Fruit fly (Drosophila melanogaster) whole organism, prepupa: Measurements from ENCODE around the gene dsf.

Experiments used
- Blimp-1 ChIP-seq: fragments of 200-800 bp; sonication (Bioruptor generic); optimal IDR thresholded peaks from 3 replicates; lab custom pipeline; 2017; ENCODE audit warnings: missing biosample characterization, missing genetic modification characterization, mild to moderate bottlenecking, moderate library complexity, missing genetic modification reagents
- CG11902 ChIP-seq: fragments of 200-800 bp; sonication (Bioruptor generic); optimal IDR thresholded peaks from 3 replicates; lab custom pipeline; 2016; ENCODE audit warnings: missing biosample characterization, missing genetic modification characterization
- CG15336 ChIP-seq: fragments of 200-800 bp; sonication (Bioruptor generic); IDR thresholded peaks from 2 replicates; pipeline ENCODE4 v1.3.6; 2022; ENCODE audit warnings: missing biosample characterization, missing genetic modification characterization
- CG16779 ChIP-seq: fragments of 200-800 bp; sonication (Bioruptor generic); optimal IDR thresholded peaks from 3 replicates; lab custom pipeline; 2017; ENCODE audit warnings: missing biosample characterization, mild to moderate bottlenecking, missing genetic modification characterization
- CG3032 ChIP-seq: fragments of 200-800 bp; optimal IDR thresholded peaks from 2 replicates; lab custom pipeline; 2019; ENCODE audit warnings: missing biosample characterization, mild to moderate bottlenecking, missing genetic modification characterization, moderate library complexity
- CG32006 ChIP-seq: fragments of 200-800 bp; sonication (Bioruptor generic); optimal IDR thresholded peaks from 3 replicates; lab custom pipeline; 2017; ENCODE audit warnings: missing biosample characterization, mild to moderate bottlenecking, missing genetic modification characterization
- CG3919 ChIP-seq: fragments of 200-800 bp; sonication (Bioruptor generic); optimal IDR thresholded peaks from 3 replicates; lab custom pipeline; 2016; ENCODE audit warnings: missing biosample characterization, missing genetic modification characterization
- CG6276 ChIP-seq: fragments of 200-800 bp; sonication (Bioruptor generic); optimal IDR thresholded peaks from 2 replicates; lab custom pipeline; 2017; ENCODE audit warnings: missing biosample characterization, mild to moderate bottlenecking, missing genetic modification characterization
- CG7368 ChIP-seq: fragments of 200-800 bp; sonication (Bioruptor generic); optimal IDR thresholded peaks from 3 replicates; lab custom pipeline; 2016; ENCODE audit warnings: missing biosample characterization, missing genetic modification characterization
- CG8119 ChIP-seq: fragments of 200-800 bp; sonication (Bioruptor generic); IDR thresholded peaks from 3 replicates; pipeline ENCODE4 v1.3.6; 2022; ENCODE audit warnings: missing biosample characterization, missing genetic modification characterization
- CG8319 ChIP-seq: fragments of 200-800 bp; sonication (Bioruptor generic); optimal IDR thresholded peaks from 3 replicates; lab custom pipeline; 2016; ENCODE audit warnings: missing biosample characterization, missing genetic modification characterization
- CG9139 ChIP-seq: fragments of 200-800 bp; sonication (Bioruptor generic); optimal IDR thresholded peaks from 3 replicates; lab custom pipeline; 2017; ENCODE audit warnings: missing biosample characterization, mild to moderate bottlenecking, missing genetic modification characterization
- Eip75B ChIP-seq: fragments of 200-800 bp; sonication (Bioruptor generic); optimal IDR thresholded peaks from 3 replicates; lab custom pipeline; 2016; ENCODE audit warnings: missing biosample characterization, missing genetic modification characterization
- Eip78C ChIP-seq: fragments of 200-800 bp; sonication (Bioruptor generic); peaks from one replicate; lab custom pipeline; 2016; ENCODE audit warnings: missing biosample characterization, missing genetic modification characterization
- Ets21C ChIP-seq: fragments of 200-800 bp; sonication (Bioruptor generic); optimal IDR thresholded peaks from 3 replicates; lab custom pipeline; 2016; ENCODE audit warnings: missing biosample characterization, missing genetic modification characterization
- Gug ChIP-seq: fragments of 200-800 bp; sonication (Bioruptor generic); IDR thresholded peaks from 2 replicates; pipeline ENCODE4 v1.3.6; 2022; ENCODE audit warnings: missing biosample characterization, missing genetic modification characterization
- Hr39 ChIP-seq: fragments of 200-800 bp; sonication (Bioruptor generic); optimal IDR thresholded peaks from 2 replicates; lab custom pipeline; 2016; ENCODE audit warnings: missing biosample characterization, missing genetic modification characterization
- Hr4 ChIP-seq: fragments of 200-800 bp; sonication (Bioruptor generic); optimal IDR thresholded peaks from 3 replicates; lab custom pipeline; 2016; ENCODE audit warnings: missing biosample characterization, missing genetic modification characterization
- Lpt ChIP-seq: fragments of 200-800 bp; sonication (Bioruptor generic); optimal IDR thresholded peaks from 3 replicates; lab custom pipeline; 2016; ENCODE audit warnings: missing biosample characterization, missing genetic modification characterization
- Met ChIP-seq: fragments of 200-800 bp; sonication (Bioruptor generic); optimal IDR thresholded peaks from 3 replicates; lab custom pipeline; 2016; ENCODE audit warnings: missing biosample characterization, missing genetic modification characterization
- OdsH ChIP-seq: fragments of 200-800 bp; sonication (Bioruptor generic); optimal IDR thresholded peaks from 3 replicates; lab custom pipeline; 2016; ENCODE audit warnings: missing biosample characterization, missing genetic modification characterization
- Sox14 ChIP-seq: fragments of 200-800 bp; sonication (Bioruptor generic); optimal IDR thresholded peaks from 3 replicates; lab custom pipeline; 2016; ENCODE audit warnings: missing biosample characterization, missing genetic modification characterization
- achi ChIP-seq: fragments of 200-800 bp; sonication (Bioruptor generic); optimal IDR thresholded peaks from 3 replicates; lab custom pipeline; 2016; ENCODE audit warnings: missing biosample characterization, missing genetic modification characterization
- acj6 ChIP-seq: fragments of 200-800 bp; sonication (Bioruptor generic); optimal IDR thresholded peaks from 3 replicates; lab custom pipeline; 2016; ENCODE audit warnings: missing biosample characterization, missing genetic modification characterization
- cyc ChIP-seq: fragments of 200-800 bp; sonication (Bioruptor generic); optimal IDR thresholded peaks from 3 replicates; lab custom pipeline; 2016; ENCODE audit warnings: missing biosample characterization, missing genetic modification characterization
- dac ChIP-seq: fragments of 200-800 bp; sonication (Bioruptor generic); optimal IDR thresholded peaks from 2 replicates; lab custom pipeline; 2017; ENCODE audit warnings: missing biosample characterization, mild to moderate bottlenecking, missing genetic modification characterization
- eg ChIP-seq: fragments of 200-800 bp; sonication (Bioruptor generic); IDR thresholded peaks from 3 replicates; pipeline ENCODE4 v1.3.6; 2022; ENCODE audit warnings: missing biosample characterization, missing genetic modification characterization
- esn ChIP-seq: fragments of 200-800 bp; sonication (Bioruptor generic); optimal IDR thresholded peaks from 2 replicates; lab custom pipeline; 2016; ENCODE audit warnings: missing biosample characterization, mild to moderate bottlenecking, missing genetic modification characterization, moderate library complexity
- fd59A ChIP-seq: fragments of 200-800 bp; sonication (Bioruptor generic); optimal IDR thresholded peaks from 2 replicates; lab custom pipeline; 2017; ENCODE audit warnings: missing biosample characterization, mild to moderate bottlenecking, missing genetic modification characterization, missing genetic modification reagents
- fkh ChIP-seq: fragments of 200-800 bp; sonication (Bioruptor generic); optimal IDR thresholded peaks from 3 replicates; lab custom pipeline; 2017; ENCODE audit warnings: missing biosample characterization, mild to moderate bottlenecking, missing genetic modification characterization, moderate library complexity
- pdm3 ChIP-seq: fragments of 200-800 bp; sonication (Bioruptor generic); optimal IDR thresholded peaks from 3 replicates; lab custom pipeline; 2016; ENCODE audit warnings: missing biosample characterization, missing genetic modification characterization
- salr ChIP-seq, 2 experiments: fragments of 200-800 bp; sonication (Bioruptor generic); optimal IDR thresholded peaks; 3 replicates each; lab custom pipeline; 2016 to 2018; ENCODE audit warnings: missing biosample characterization in 2 of 2, missing genetic modification characterization in 2 of 2, mild to moderate bottlenecking in 1 of 2
- ss ChIP-seq, 2 experiments: fragments of 200-800 bp; sonication (Bioruptor generic); optimal IDR thresholded peaks; 2 replicates in 1 of 2; 3 replicates in 1 of 2; lab custom pipeline; 2017 to 2018; ENCODE audit warnings: mild to moderate bottlenecking in 2 of 2, missing biosample characterization in 2 of 2, missing genetic modification characterization in 2 of 2, moderate library complexity in 1 of 2
- svp ChIP-seq: fragments of 200-800 bp; sonication (Bioruptor generic); peaks from one replicate; lab custom pipeline; 2016; ENCODE audit warnings: missing biosample characterization, missing genetic modification characterization
- topi ChIP-seq: fragments of 200-800 bp; sonication (Bioruptor generic); optimal IDR thresholded peaks from 3 replicates; lab custom pipeline; 2016; ENCODE audit warnings: missing biosample characterization, missing genetic modification characterization
- vri ChIP-seq: fragments of 200-800 bp; sonication (Bioruptor generic); optimal IDR thresholded peaks from 3 replicates; lab custom pipeline; 2016; ENCODE audit warnings: missing biosample characterization, mild to moderate bottlenecking, missing genetic modification characterization

The dsf gene

dm6 chr2L:5894533-5894932 is 31.2 kb upstream of the dsf start:
- TF ChIP-seq CG3919 (GFP tag; lab: Kevin White, UChicago) (no peak), CG11902 (no peak), esn (no peak), Sox14 (GFP tag; lab: Kevin White, UChicago) (no peak), dac (GFP tag; lab: Kevin White, UChicago) (no peak), ss (GFP tag; optimal IDR thresholded peaks at IDR 0.05; lab: Kevin White, UChicago) (no peak), Ets21C (GFP tag; lab: Kevin White, UChicago) (no peak), CG6276 (GFP tag; lab: Kevin White, UChicago) (no peak), CG32006 (no peak), CG7368 (no peak), cyc (GFP tag; lab: Kevin White, UChicago) (no peak)
- TF ChIP-seq, all 60 proteins: peak for 0

DNA sequence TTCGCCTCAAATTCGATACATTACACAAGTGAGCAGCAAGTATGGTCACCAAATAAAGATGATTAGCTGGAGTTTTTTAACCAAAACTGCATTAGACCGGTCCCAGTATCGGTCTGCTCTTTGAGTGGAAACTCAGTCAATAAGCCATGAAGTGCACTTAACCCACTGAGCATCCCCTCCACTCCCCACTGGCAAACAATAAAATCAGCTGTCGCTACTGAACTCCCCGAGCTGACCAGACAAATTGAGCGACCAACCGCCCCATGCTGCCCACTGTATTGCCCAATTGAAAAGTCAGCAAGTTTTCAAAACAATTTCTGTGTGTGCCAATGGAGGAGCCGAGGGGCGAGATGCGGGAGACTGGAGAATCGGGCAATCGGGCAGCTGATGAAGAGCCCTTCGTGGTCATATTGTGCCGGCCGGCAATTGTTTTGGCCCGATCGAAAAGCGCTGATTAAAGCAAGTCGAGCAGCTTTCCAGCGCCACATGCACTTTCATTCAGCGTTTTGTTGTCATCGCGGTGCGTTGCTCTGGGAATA is 26.5 kb upstream of the dsf start:
- no peak for TF ChIP-seq svp (GFP tag; lab: Kevin White, UChicago)
- TF ChIP-seq ss (GFP tag; optimal IDR thresholded peaks at IDR 0.05; lab: Kevin White, UChicago), result no peak
- no peak for TF ChIP-seq salr (GFP tag; optimal IDR thresholded peaks at IDR 0.05; lab: Kevin White, UChicago)
- TF ChIP-seq Eip78C (GFP tag; lab: Kevin White, UChicago), result peak; percentile 23
- peak; percentile 11 for TF ChIP-seq Blimp-1 (GFP tag; lab: Kevin White, UChicago)
- no peak for TF ChIP-seq CG32006
- no peak for TF ChIP-seq Sox14 (GFP tag; lab: Kevin White, UChicago)
- no peak for TF ChIP-seq Met (GFP tag; lab: Kevin White, UChicago)
- TF ChIP-seq fkh (GFP tag; lab: Kevin White, UChicago), result no peak
- TF ChIP-seq CG3032 (tag; lab: Kevin White, UChicago), result no peak
- no peak for TF ChIP-seq OdsH (GFP tag; lab: Kevin White, UChicago)

dm6 chr2L:5901553-5901952 is 24.2 kb upstream of the dsf start:
- TF ChIP-seq ss (GFP tag; optimal IDR thresholded peaks at IDR 0.05; lab: Kevin White, UChicago) (no peak), CG15336 (GFP tag; lab: Robert Waterston, UW) (peak; percentile 37), pdm3 (GFP tag; lab: Kevin White, UChicago) (peak; percentile 2), CG8119 (peak; percentile 35; the same call in 1 of the 3 replicates), salr (GFP tag; optimal IDR thresholded peaks at IDR 0.05; lab: Kevin White, UChicago) (peak in 1 of 2 experiments; percentile 4), Eip75B (GFP tag; lab: Kevin White, UChicago) (no peak), Eip78C (GFP tag; lab: Kevin White, UChicago) (peak; percentile 53), CG3919 (GFP tag; lab: Kevin White, UChicago) (peak; percentile 19), Sox14 (GFP tag; lab: Kevin White, UChicago) (peak; percentile 4), dac (GFP tag; lab: Kevin White, UChicago) (no peak), Gug (GFP tag; lab: Robert Waterston, UW) (no peak), achi (GFP tag; lab: Kevin White, UChicago) (peak; percentile 23), Hr4 (GFP tag; lab: Kevin White, UChicago) (peak; percentile 12), CG16779 (tag; lab: Kevin White, UChicago) (no peak), CG8319 (GFP tag; lab: Kevin White, UChicago) (no peak), Lpt (GFP tag; lab: Kevin White, UChicago) (no peak), CG6276 (GFP tag; lab: Kevin White, UChicago) (peak; percentile 22), eg (peak; percentile 39; the same call in 1 of the 3 replicates), CG32006 (peak; percentile 54)

DNA sequence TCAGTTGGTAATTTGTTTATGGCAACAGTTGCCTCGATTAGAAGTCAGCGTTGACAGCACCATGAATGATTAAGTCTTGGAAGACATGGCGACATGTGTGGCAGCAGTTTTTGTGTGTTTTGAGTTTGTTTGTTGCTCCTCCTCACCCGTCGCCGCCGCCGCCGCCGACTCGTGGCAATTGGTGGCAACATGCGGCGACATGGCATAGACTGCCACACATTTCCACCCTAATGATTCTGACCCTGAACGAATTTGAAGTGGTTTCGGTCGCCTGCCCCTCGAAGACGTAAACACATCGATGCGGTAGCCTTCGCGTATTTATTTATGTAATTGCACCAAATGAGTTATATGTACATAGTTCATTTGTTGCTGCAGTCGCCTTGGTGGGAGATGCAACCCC is 22.8 kb upstream of the dsf start:
- TF ChIP-seq topi (GFP tag; lab: Kevin White, UChicago) (no peak), acj6 (GFP tag; lab: Kevin White, UChicago) (no peak), svp (GFP tag; lab: Kevin White, UChicago) (no peak), Blimp-1 (GFP tag; lab: Kevin White, UChicago) (no peak), vri (no peak), Hr39 (GFP tag; lab: Kevin White, UChicago) (no peak), cyc (GFP tag; lab: Kevin White, UChicago) (no peak), fd59A (GFP tag; lab: Kevin White, UChicago) (no peak), CG9139 (GFP tag; lab: Kevin White, UChicago) (no peak)
